Worm (Caenorhabditis elegans): ENCODE measurements around the gene srh-46.

DNA sequence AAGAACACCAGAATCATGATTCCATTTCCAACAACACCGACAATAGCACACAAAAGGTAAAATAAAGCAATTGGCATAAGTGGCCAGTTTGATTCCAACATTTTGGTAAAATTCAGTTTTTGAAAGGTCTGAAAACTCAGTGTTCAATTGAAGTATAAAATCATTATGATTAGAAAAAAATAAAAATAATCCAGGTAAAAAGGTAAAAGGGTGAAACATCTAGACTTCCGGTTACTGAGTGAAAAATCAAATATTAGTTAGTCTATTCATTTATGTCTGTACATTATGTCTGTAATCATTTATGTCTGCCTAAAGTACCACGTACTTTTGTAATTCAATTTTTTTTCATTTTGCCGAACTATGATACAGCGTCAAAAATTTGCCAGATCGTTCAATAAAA lies 47.7 kb downstream of the srh-46 start, which contains the start of gene srsx-31:
- TF ChIP-seq ztf-29 (GFP tag; IDR thresholded peaks at IDR 0.05): no peak
- TF ChIP-seq ref-1 (GFP tag; conservative IDR thresholded peaks at IDR 0.05): no peak
- TF ChIP-seq ztf-23 (GFP tag; IDR thresholded peaks at IDR 0.05): no peak
- TF ChIP-seq klf-2 (GFP tag; conservative IDR thresholded peaks at IDR 0.05): no peak
- no peak for TF ChIP-seq tab-1 (GFP tag; IDR thresholded peaks at IDR 0.05)
- TF ChIP-seq flt-1 (GFP tag; IDR thresholded peaks at IDR 0.05): no peak
